Fruit fly (Drosophila melanogaster) whole organism, prepupa: ENCODE results near the gene Xport-A.

Experiments
- CG10631 ChIP-seq: fragments of 200-800 bp; sonication (Bioruptor generic); optimal IDR thresholded peaks from 2 replicates; lab custom pipeline; 2016; ENCODE audit warnings: missing biosample characterization, missing genetic modification characterization
- CG10669 ChIP-seq: fragments of 200-800 bp; sonication (Bioruptor generic); optimal IDR thresholded peaks from 3 replicates; lab custom pipeline; 2018; ENCODE audit warnings: missing biosample characterization, mild to moderate bottlenecking, missing genetic modification characterization, moderate library complexity
- CG11762 ChIP-seq: fragments of 200-800 bp; sonication (Bioruptor generic); optimal IDR thresholded peaks from 3 replicates; lab custom pipeline; 2016; ENCODE audit warnings: missing biosample characterization, missing genetic modification characterization; ENCODE audit not compliant: insufficient read depth
- CG15336 ChIP-seq: fragments of 200-800 bp; sonication (Bioruptor generic); IDR thresholded peaks from 2 replicates; pipeline ENCODE4 v1.3.6; 2022; ENCODE audit warnings: missing biosample characterization, missing genetic modification characterization
- CG1621 ChIP-seq: fragments of 200-800 bp; sonication (Bioruptor generic); optimal IDR thresholded peaks from 3 replicates; lab custom pipeline; 2018; ENCODE audit warnings: missing biosample characterization, mild to moderate bottlenecking, missing genetic modification characterization
- CG16779 ChIP-seq: fragments of 200-800 bp; sonication (Bioruptor generic); optimal IDR thresholded peaks from 3 replicates; lab custom pipeline; 2017; ENCODE audit warnings: missing biosample characterization, mild to moderate bottlenecking, missing genetic modification characterization
- CG31627 ChIP-seq: fragments of 200-800 bp; sonication (Bioruptor generic); optimal IDR thresholded peaks from 3 replicates; lab custom pipeline; 2016; ENCODE audit warnings: missing biosample characterization, missing genetic modification characterization
- CG32006 ChIP-seq: fragments of 200-800 bp; sonication (Bioruptor generic); optimal IDR thresholded peaks from 3 replicates; lab custom pipeline; 2017; ENCODE audit warnings: missing biosample characterization, mild to moderate bottlenecking, missing genetic modification characterization
- CG34406 ChIP-seq: fragments of 200-800 bp; sonication (Bioruptor generic); optimal IDR thresholded peaks from 3 replicates; lab custom pipeline; 2016; ENCODE audit warnings: missing biosample characterization, missing genetic modification characterization
- CG3919 ChIP-seq: fragments of 200-800 bp; sonication (Bioruptor generic); optimal IDR thresholded peaks from 3 replicates; lab custom pipeline; 2016; ENCODE audit warnings: missing biosample characterization, missing genetic modification characterization
- CG6854 ChIP-seq: fragments of 200-800 bp; sonication (Bioruptor generic); optimal IDR thresholded peaks from 2 replicates; lab custom pipeline; 2017; ENCODE audit warnings: missing biosample characterization, mild to moderate bottlenecking, missing genetic modification characterization
- CG7368 ChIP-seq: fragments of 200-800 bp; sonication (Bioruptor generic); optimal IDR thresholded peaks from 3 replicates; lab custom pipeline; 2016; ENCODE audit warnings: missing biosample characterization, missing genetic modification characterization
- CG8119 ChIP-seq: fragments of 200-800 bp; sonication (Bioruptor generic); IDR thresholded peaks from 3 replicates; pipeline ENCODE4 v1.3.6; 2022; ENCODE audit warnings: missing biosample characterization, missing genetic modification characterization
- CG9139 ChIP-seq: fragments of 200-800 bp; sonication (Bioruptor generic); optimal IDR thresholded peaks from 3 replicates; lab custom pipeline; 2017; ENCODE audit warnings: missing biosample characterization, mild to moderate bottlenecking, missing genetic modification characterization
- Eip75B ChIP-seq: fragments of 200-800 bp; sonication (Bioruptor generic); optimal IDR thresholded peaks from 3 replicates; lab custom pipeline; 2016; ENCODE audit warnings: missing biosample characterization, missing genetic modification characterization
- Eip78C ChIP-seq: fragments of 200-800 bp; sonication (Bioruptor generic); peaks from one replicate; lab custom pipeline; 2016; ENCODE audit warnings: missing biosample characterization, missing genetic modification characterization
- Eip93F ChIP-seq: fragments of 200-800 bp; sonication (Bioruptor generic); optimal IDR thresholded peaks from 2 replicates; lab custom pipeline; 2016; ENCODE audit warnings: missing biosample characterization, mild to moderate bottlenecking, missing genetic modification characterization
- Ets21C ChIP-seq: fragments of 200-800 bp; sonication (Bioruptor generic); optimal IDR thresholded peaks from 3 replicates; lab custom pipeline; 2016; ENCODE audit warnings: missing biosample characterization, missing genetic modification characterization
- Hr39 ChIP-seq: fragments of 200-800 bp; sonication (Bioruptor generic); optimal IDR thresholded peaks from 2 replicates; lab custom pipeline; 2016; ENCODE audit warnings: missing biosample characterization, missing genetic modification characterization
- Hr4 ChIP-seq: fragments of 200-800 bp; sonication (Bioruptor generic); optimal IDR thresholded peaks from 3 replicates; lab custom pipeline; 2016; ENCODE audit warnings: missing biosample characterization, missing genetic modification characterization
- Lpt ChIP-seq: fragments of 200-800 bp; sonication (Bioruptor generic); optimal IDR thresholded peaks from 3 replicates; lab custom pipeline; 2016; ENCODE audit warnings: missing biosample characterization, missing genetic modification characterization
- OdsH ChIP-seq: fragments of 200-800 bp; sonication (Bioruptor generic); optimal IDR thresholded peaks from 3 replicates; lab custom pipeline; 2016; ENCODE audit warnings: missing biosample characterization, missing genetic modification characterization
- Smox ChIP-seq: fragments of 200-800 bp; sonication (Bioruptor generic); optimal IDR thresholded peaks from 3 replicates; lab custom pipeline; 2016; ENCODE audit warnings: missing biosample characterization, missing genetic modification characterization
- Sox102F ChIP-seq: fragments of 200-800 bp; sonication (Bioruptor generic); optimal IDR thresholded peaks from 2 replicates; lab custom pipeline; 2016; ENCODE audit warnings: missing biosample characterization, mild to moderate bottlenecking, missing genetic modification characterization
- Sox14 ChIP-seq: fragments of 200-800 bp; sonication (Bioruptor generic); optimal IDR thresholded peaks from 3 replicates; lab custom pipeline; 2016; ENCODE audit warnings: missing biosample characterization, missing genetic modification characterization
- Sox15 ChIP-seq: fragments of 200-800 bp; sonication (Bioruptor generic); optimal IDR thresholded peaks from 3 replicates; lab custom pipeline; 2016; ENCODE audit warnings: missing biosample characterization, missing genetic modification characterization
- achi ChIP-seq: fragments of 200-800 bp; sonication (Bioruptor generic); optimal IDR thresholded peaks from 3 replicates; lab custom pipeline; 2016; ENCODE audit warnings: missing biosample characterization, missing genetic modification characterization
- acj6 ChIP-seq: fragments of 200-800 bp; sonication (Bioruptor generic); optimal IDR thresholded peaks from 3 replicates; lab custom pipeline; 2016; ENCODE audit warnings: missing biosample characterization, missing genetic modification characterization
- cyc ChIP-seq: fragments of 200-800 bp; sonication (Bioruptor generic); optimal IDR thresholded peaks from 3 replicates; lab custom pipeline; 2016; ENCODE audit warnings: missing biosample characterization, missing genetic modification characterization
- dac ChIP-seq: fragments of 200-800 bp; sonication (Bioruptor generic); optimal IDR thresholded peaks from 2 replicates; lab custom pipeline; 2017; ENCODE audit warnings: missing biosample characterization, mild to moderate bottlenecking, missing genetic modification characterization
- eg ChIP-seq: fragments of 200-800 bp; sonication (Bioruptor generic); IDR thresholded peaks from 3 replicates; pipeline ENCODE4 v1.3.6; 2022; ENCODE audit warnings: missing biosample characterization, missing genetic modification characterization
- esn ChIP-seq: fragments of 200-800 bp; sonication (Bioruptor generic); optimal IDR thresholded peaks from 2 replicates; lab custom pipeline; 2016; ENCODE audit warnings: missing biosample characterization, mild to moderate bottlenecking, missing genetic modification characterization, moderate library complexity
- fd59A ChIP-seq: fragments of 200-800 bp; sonication (Bioruptor generic); optimal IDR thresholded peaks from 2 replicates; lab custom pipeline; 2017; ENCODE audit warnings: missing biosample characterization, mild to moderate bottlenecking, missing genetic modification characterization, missing genetic modification reagents
- fd85E ChIP-seq: fragments of 200-800 bp; sonication (Bioruptor generic); optimal IDR thresholded peaks from 3 replicates; lab custom pipeline; 2016; ENCODE audit warnings: missing biosample characterization, missing genetic modification characterization
- net ChIP-seq: fragments of 200-800 bp; sonication (Bioruptor generic); optimal IDR thresholded peaks from 3 replicates; lab custom pipeline; 2016; ENCODE audit warnings: missing biosample characterization, missing genetic modification characterization
- salr ChIP-seq, 2 experiments: fragments of 200-800 bp; sonication (Bioruptor generic); optimal IDR thresholded peaks; 3 replicates each; lab custom pipeline; 2016 to 2018; ENCODE audit warnings: missing biosample characterization in 2 of 2, missing genetic modification characterization in 2 of 2, mild to moderate bottlenecking in 1 of 2
- spab ChIP-seq: fragments of 200-800 bp; sonication (Bioruptor generic); optimal IDR thresholded peaks from 2 replicates; lab custom pipeline; 2017; ENCODE audit warnings: missing biosample characterization, mild to moderate bottlenecking, missing genetic modification characterization, missing genetic modification reagents
- ss ChIP-seq, 2 experiments: fragments of 200-800 bp; sonication (Bioruptor generic); optimal IDR thresholded peaks; 2 replicates in 1 of 2; 3 replicates in 1 of 2; lab custom pipeline; 2017 to 2018; ENCODE audit warnings: mild to moderate bottlenecking in 2 of 2, missing biosample characterization in 2 of 2, missing genetic modification characterization in 2 of 2, moderate library complexity in 1 of 2
- svp ChIP-seq: fragments of 200-800 bp; sonication (Bioruptor generic); peaks from one replicate; lab custom pipeline; 2016; ENCODE audit warnings: missing biosample characterization, missing genetic modification characterization
- topi ChIP-seq: fragments of 200-800 bp; sonication (Bioruptor generic); optimal IDR thresholded peaks from 3 replicates; lab custom pipeline; 2016; ENCODE audit warnings: missing biosample characterization, missing genetic modification characterization
- vri ChIP-seq: fragments of 200-800 bp; sonication (Bioruptor generic); optimal IDR thresholded peaks from 3 replicates; lab custom pipeline; 2016; ENCODE audit warnings: missing biosample characterization, mild to moderate bottlenecking, missing genetic modification characterization

The Xport-A gene

dm6 chr3R:19904865-19905373 is 10.3 kb downstream of the Xport-A start, which contains the start of the genes Surf6 and RhoGAP92B (continued):
- TF ChIP-seq vri (peak; percentile 66), Sox15 (peak; percentile 27), CG9139 (GFP tag; lab: Kevin White, UChicago) (peak; percentile 44), CG34406 (GFP tag; lab: Kevin White, UChicago) (peak; percentile 35), CG6854 (GFP tag; lab: Kevin White, UChicago) (peak; percentile 77), CG10631 (GFP tag; lab: Kevin White, UChicago) (no peak), Sox102F (peak; percentile 63), Sox14 (GFP tag; lab: Kevin White, UChicago) (peak; percentile 76), CG31627 (GFP tag; lab: Kevin White, UChicago) (peak; percentile 66), topi (GFP tag; lab: Kevin White, UChicago) (peak; percentile 67), CG10669 (peak; percentile 13), CG8119 (GFP tag; lab: Robert Waterston, UW) (peak; percentile 23; the same call in 1 of the 3 replicates), fd85E (peak; percentile 29), CG15336 (GFP tag; lab: Robert Waterston, UW) (0 out of 2 replicates have a peak, but pooled peaks have one; percentile 36), spab (GFP tag; lab: Kevin White, UChicago) (no peak), ss (GFP tag; optimal IDR thresholded peaks at IDR 0.05; lab: Kevin White, UChicago) (peak; percentile 40 to 62), Hr4 (GFP tag; lab: Kevin White, UChicago) (peak; percentile 51), Smox (GFP tag; lab: Kevin White, UChicago) (no peak), Eip93F (GFP tag; lab: Kevin White, UChicago) (no peak), svp (GFP tag; lab: Kevin White, UChicago) (peak; percentile 95), net (GFP tag; lab: Kevin White, UChicago) (peak; percentile 62)

dm6 chr3R:19902926-19903739 is 12.1 kb downstream of the Xport-A start, which contains the start of gene ClpX:
Gene ClpX, minus strand, starts transcription at chr3R:19903689.
- TF ChIP-seq Lpt = no peak
- no peak for TF ChIP-seq acj6 (GFP tag; lab: Kevin White, UChicago)
- TF ChIP-seq CG7368 (GFP tag; lab: Kevin White, UChicago) = no peak
- no peak for TF ChIP-seq spab (GFP tag; lab: Kevin White, UChicago)
- no peak for TF ChIP-seq Hr39 (GFP tag; lab: Kevin White, UChicago)
- TF ChIP-seq CG32006 (GFP tag; lab: Kevin White, UChicago) = no peak
- no peak for TF ChIP-seq OdsH (GFP tag; lab: Kevin White, UChicago)
- TF ChIP-seq fd59A (GFP tag; lab: Kevin White, UChicago) = no peak
- 0 out of 2 replicates have a peak, but pooled peaks have one; percentile 20 for TF ChIP-seq CG15336 (GFP tag; lab: Robert Waterston, UW)
- TF ChIP-seq eg (GFP tag; lab: Robert Waterston, UW) = no peak
- no peak for TF ChIP-seq CG3919
- no peak for TF ChIP-seq CG10669
- TF ChIP-seq topi (GFP tag; lab: Kevin White, UChicago) = no peak
- TF ChIP-seq Sox15 = no peak
- TF ChIP-seq Eip78C (GFP tag; lab: Kevin White, UChicago) = peak; percentile 73
- TF ChIP-seq Eip75B (GFP tag; lab: Kevin White, UChicago) = no peak
- no peak for TF ChIP-seq Smox (GFP tag; lab: Kevin White, UChicago)
- TF ChIP-seq CG16779 = no peak
- peak; percentile 82 for TF ChIP-seq svp (GFP tag; lab: Kevin White, UChicago)
- TF ChIP-seq vri = peak; percentile 39
- TF ChIP-seq cyc (GFP tag; lab: Kevin White, UChicago) = no peak
- peak; percentile 0 for TF ChIP-seq esn (GFP tag; lab: Kevin White, UChicago)
- no peak for TF ChIP-seq net (GFP tag; lab: Kevin White, UChicago)

DNA sequence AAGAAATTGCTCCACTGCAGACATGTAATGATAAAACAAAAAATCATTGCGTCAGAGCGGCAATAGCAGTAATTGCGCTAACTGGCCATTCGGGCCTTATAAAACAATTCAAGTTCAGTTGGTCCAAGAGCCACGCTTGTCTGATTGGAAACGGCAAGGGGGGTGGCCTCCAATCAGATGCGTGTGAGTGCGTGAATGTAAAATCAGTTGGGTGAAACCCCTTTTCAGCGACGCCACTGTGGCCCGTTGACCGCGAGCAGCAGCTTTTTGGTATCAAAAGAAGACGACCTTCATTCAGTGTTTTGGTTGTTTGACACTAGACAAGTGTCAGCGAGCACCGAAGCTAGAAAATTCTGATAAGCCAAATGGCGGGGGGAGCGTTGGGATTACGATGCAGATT is 12.9 kb downstream of the Xport-A start:
- TF ChIP-seq Eip93F (GFP tag; lab: Kevin White, UChicago) = no peak
- no peak for TF ChIP-seq dac (GFP tag; lab: Kevin White, UChicago)
- TF ChIP-seq CG1621 = no peak
- TF ChIP-seq CG10669 = no peak
- TF ChIP-seq svp (GFP tag; lab: Kevin White, UChicago) = no peak
- TF ChIP-seq Sox15 = no peak
- no peak for TF ChIP-seq Ets21C
- no peak for TF ChIP-seq CG16779
- no peak for TF ChIP-seq CG11762 (GFP tag; lab: Kevin White, UChicago)
- no peak for TF ChIP-seq achi (GFP tag; lab: Kevin White, UChicago)
- no peak for TF ChIP-seq Eip78C (GFP tag; lab: Kevin White, UChicago)
- no peak for TF ChIP-seq CG32006 (GFP tag; lab: Kevin White, UChicago)
- TF ChIP-seq Eip75B (GFP tag; lab: Kevin White, UChicago) = no peak
- no peak for TF ChIP-seq salr (GFP tag; optimal IDR thresholded peaks at IDR 0.05; lab: Kevin White, UChicago)
- TF ChIP-seq Smox (GFP tag; lab: Kevin White, UChicago) = no peak
- no peak for TF ChIP-seq Lpt
- no peak for TF ChIP-seq cyc (GFP tag; lab: Kevin White, UChicago)
- no peak for TF ChIP-seq Sox14 (GFP tag; lab: Kevin White, UChicago)
- no peak for TF ChIP-seq CG9139 (GFP tag; lab: Kevin White, UChicago)
